Fruit fly (Drosophila melanogaster) whole organism, embryonic: ENCODE data around the gene NANS.

Experiments used
- Atf-2 ChIP-seq: fragments of 200-800 bp; sonication (Bioruptor generic); optimal IDR thresholded peaks from 2 replicates; lab custom pipeline; 2016; ENCODE audit warnings: missing biosample characterization, missing genetic modification characterization
- CG10267 ChIP-seq: fragments of 200-800 bp; sonication (Bioruptor generic); optimal IDR thresholded peaks from 2 replicates; lab custom pipeline; 2018; ENCODE audit warnings: missing biosample characterization, mild to moderate bottlenecking, missing genetic modification characterization, moderate library complexity
- CG10565 ChIP-seq: fragments of 200-800 bp; sonication (Bioruptor generic); optimal IDR thresholded peaks from 3 replicates; lab custom pipeline; 2016; ENCODE audit warnings: missing biosample characterization, mild to moderate bottlenecking, missing genetic modification characterization
- CG11504 ChIP-seq: fragments of 200-800 bp; sonication (Bioruptor generic); optimal IDR thresholded peaks from 3 replicates; lab custom pipeline; 2019; ENCODE audit warnings: missing biosample characterization, mild to moderate bottlenecking, missing genetic modification characterization, moderate library complexity
- CG12236 ChIP-seq: fragments of 200-800 bp; sonication (Bioruptor generic); optimal IDR thresholded peaks from 2 replicates; lab custom pipeline; 2016; ENCODE audit warnings: missing biosample characterization, missing genetic modification characterization
- CG12299 ChIP-seq: fragments of 200-800 bp; sonication (Bioruptor generic); optimal IDR thresholded peaks from 2 replicates; lab custom pipeline; 2018; ENCODE audit warnings: missing biosample characterization, mild to moderate bottlenecking, missing genetic modification characterization
- CG12659 ChIP-seq: fragments of 200-800 bp; sonication (Bioruptor generic); optimal IDR thresholded peaks from 3 replicates; lab custom pipeline; 2017; ENCODE audit warnings: mild to moderate bottlenecking, missing biosample characterization, missing genetic modification reagents, missing genetic modification characterization
- CG17612 ChIP-seq: fragments of 200-800 bp; sonication (Bioruptor generic); IDR thresholded peaks from 2 replicates; pipeline ENCODE4 v1.3.6; 2022; ENCODE audit warnings: missing biosample characterization, missing genetic modification characterization
- CG18619 ChIP-seq: fragments of 200-800 bp; sonication (Bioruptor generic); optimal IDR thresholded peaks from 3 replicates; lab custom pipeline; 2017; ENCODE audit warnings: missing biosample characterization, mild to moderate bottlenecking, missing genetic modification characterization
- CG2116 ChIP-seq: fragments of 200-800 bp; sonication (Bioruptor generic); optimal IDR thresholded peaks from 3 replicates; lab custom pipeline; 2018; ENCODE audit warnings: missing biosample characterization, mild to moderate bottlenecking, missing genetic modification characterization
- CG31224 ChIP-seq: fragments of 200-800 bp; sonication (Bioruptor generic); IDR thresholded peaks from 2 replicates; pipeline ENCODE4 v1.3.6; 2022; ENCODE audit warnings: missing biosample characterization, missing genetic modification characterization
- CG33213 ChIP-seq: fragments of 200-800 bp; sonication (Bioruptor generic); optimal IDR thresholded peaks from 3 replicates; lab custom pipeline; 2016; ENCODE audit warnings: missing biosample characterization, missing genetic modification characterization
- CG34224 ChIP-seq: fragments of 200-800 bp; sonication (Bioruptor generic); IDR thresholded peaks from 3 replicates; pipeline ENCODE4 v1.3.6; 2022; ENCODE audit warnings: missing biosample characterization, missing genetic modification characterization; ENCODE audit not compliant: partially characterized antibody
- CG3995 ChIP-seq: fragments of 200-800 bp; sonication (Bioruptor generic); optimal IDR thresholded peaks from 3 replicates; lab custom pipeline; 2016; ENCODE audit warnings: missing biosample characterization, missing genetic modification characterization
- CG7839 ChIP-seq: fragments of 200-800 bp; sonication (Bioruptor generic); optimal IDR thresholded peaks from 3 replicates; lab custom pipeline; 2018; ENCODE audit warnings: missing biosample characterization, mild to moderate bottlenecking, missing genetic modification characterization, moderate library complexity
- Drgx ChIP-seq: fragments of 200-800 bp; sonication (Bioruptor generic); IDR thresholded peaks from 2 replicates; pipeline ENCODE4 v1.3.6; 2022; ENCODE audit warnings: missing biosample characterization, missing genetic modification characterization
- Gsc ChIP-seq: fragments of 200-800 bp; sonication (Bioruptor generic); IDR thresholded peaks from 2 replicates; pipeline ENCODE4 v1.3.6; 2022; ENCODE audit warnings: missing biosample characterization, missing genetic modification characterization
- H2.0 ChIP-seq: fragments of 200-800 bp; sonication (Bioruptor generic); IDR thresholded peaks from 2 replicates; pipeline ENCODE4 v1.3.6; 2022; ENCODE audit warnings: missing biosample characterization, missing genetic modification characterization
- Hr78 ChIP-seq, 2 experiments: fragments of 200-800 bp in 1 of 2; fragments of >200 bp in 1 of 2; sonication (Bioruptor generic) in 1 of 2; optimal IDR thresholded peaks; 2 replicates each; lab custom pipeline; 2017 to 2019; ENCODE audit warnings: missing biosample characterization in 2 of 2, missing genetic modification characterization in 2 of 2, mild to moderate bottlenecking in 1 of 2, moderate library complexity in 1 of 2
- Med ChIP-seq: fragments of 200-800 bp; sonication (Bioruptor generic); peaks from one replicate; lab custom pipeline; 2016; ENCODE audit warnings: missing biosample characterization, missing genetic modification characterization, mild to moderate bottlenecking, inconsistent platforms, moderate library complexity
- Meics ChIP-seq: fragments of 200-800 bp; sonication (Bioruptor generic); optimal IDR thresholded peaks from 2 replicates; lab custom pipeline; 2017; ENCODE audit warnings: missing biosample characterization, mild to moderate bottlenecking, missing genetic modification characterization
- NFAT ChIP-seq: fragments of 200-800 bp; sonication (Bioruptor generic); IDR thresholded peaks from 2 replicates; pipeline ENCODE4 v1.3.6; 2022; ENCODE audit warnings: missing biosample characterization, missing genetic modification characterization
- Nf-YA ChIP-seq: fragments of 200-800 bp; sonication (Bioruptor generic); IDR thresholded peaks from 2 replicates; pipeline ENCODE4 v1.3.6; 2022; ENCODE audit warnings: missing biosample characterization, missing genetic modification characterization
- NfI ChIP-seq: fragments of 200-800 bp; sonication (Bioruptor generic); optimal IDR thresholded peaks from 3 replicates; lab custom pipeline; 2018; ENCODE audit warnings: missing biosample characterization, mild to moderate bottlenecking, missing genetic modification characterization, moderate library complexity
- Ssrp ChIP-seq: fragments of 200-800 bp; sonication (Bioruptor generic); optimal IDR thresholded peaks from 2 replicates; lab custom pipeline; 2018; ENCODE audit warnings: missing biosample characterization, mild to moderate bottlenecking, missing genetic modification characterization, moderate library complexity
- TFAM ChIP-seq: fragments of 200-800 bp; sonication (Bioruptor generic); optimal IDR thresholded peaks from 2 replicates; lab custom pipeline; 2017; ENCODE audit warnings: missing biosample characterization, missing genetic modification characterization, inconsistent platforms
- ab ChIP-seq: fragments of 200-800 bp; sonication (Bioruptor generic); optimal IDR thresholded peaks from 2 replicates; lab custom pipeline; 2016; ENCODE audit warnings: missing biosample characterization, missing genetic modification characterization
- aop ChIP-seq: fragments of 200-800 bp; sonication (Bioruptor generic); IDR thresholded peaks from 2 replicates; pipeline ENCODE4 v1.3.6; 2022; ENCODE audit warnings: missing biosample characterization, missing genetic modification characterization
- ash1 ChIP-seq: fragments of 200-800 bp; sonication (Bioruptor generic); optimal IDR thresholded peaks from 2 replicates; lab custom pipeline; 2018; ENCODE audit warnings: missing biosample characterization, mild to moderate bottlenecking, missing genetic modification characterization
- bcd ChIP-seq: fragments of 200-800 bp; sonication (Bioruptor generic); optimal IDR thresholded peaks from 2 replicates; lab custom pipeline; 2017; ENCODE audit warnings: missing biosample characterization, mild to moderate bottlenecking, missing genetic modification characterization
- dati ChIP-seq: fragments of 200-800 bp; sonication (Bioruptor generic); IDR thresholded peaks from 2 replicates; pipeline ENCODE4 v1.3.6; 2022; ENCODE audit warnings: missing biosample characterization, missing genetic modification characterization
- dysf ChIP-seq: fragments of 200-800 bp; sonication (Bioruptor generic); IDR thresholded peaks from 3 replicates; pipeline ENCODE4 v1.3.6; 2022; ENCODE audit warnings: missing biosample characterization, missing genetic modification characterization
- fd102C ChIP-seq: fragments of 200-800 bp; sonication (Bioruptor generic); optimal IDR thresholded peaks from 2 replicates; lab custom pipeline; 2018; ENCODE audit warnings: missing biosample characterization, mild to moderate bottlenecking, missing genetic modification characterization, moderate library complexity
- grn ChIP-seq: fragments of 200-800 bp; sonication (Bioruptor generic); optimal IDR thresholded peaks from 3 replicates; lab custom pipeline; 2017; ENCODE audit warnings: missing biosample characterization, missing genetic modification characterization
- lola ChIP-seq, 3 experiments: fragments of >200 bp in 2 of 3; fragments of 200-800 bp in 1 of 3; sonication (Bioruptor generic) in 1 of 3; optimal IDR thresholded peaks; 2 replicates each; lab custom pipeline; 2017 to 2019; ENCODE audit warnings: missing biosample characterization in 3 of 3, missing genetic modification characterization in 3 of 3, mild to moderate bottlenecking in 1 of 3, moderate library complexity in 1 of 3
- lov ChIP-seq, 2 experiments: fragments of 200-800 bp in 1 of 2; fragments of >200 bp in 1 of 2; sonication (Bioruptor generic) in 1 of 2; IDR thresholded peaks in 1 of 2; optimal IDR thresholded peaks in 1 of 2; 2 replicates in 1 of 2; 3 replicates in 1 of 2; pipeline versions ENCODE4 v1.3.6 to Lab custom; 2017 to 2022; ENCODE audit warnings: missing biosample characterization in 1 of 2, missing genetic modification characterization in 1 of 2
- mirr ChIP-seq: fragments of 200-800 bp; sonication (Bioruptor generic); optimal IDR thresholded peaks from 3 replicates; lab custom pipeline; 2018; ENCODE audit warnings: missing biosample characterization, mild to moderate bottlenecking, missing genetic modification characterization
- nerfin-1 ChIP-seq: fragments of 200-800 bp; sonication (Bioruptor generic); optimal IDR thresholded peaks from 3 replicates; lab custom pipeline; 2019; ENCODE audit warnings: missing biosample characterization, mild to moderate bottlenecking, missing genetic modification characterization, moderate library complexity
- oc ChIP-seq: fragments of 200-800 bp; sonication (Bioruptor generic); optimal IDR thresholded peaks from 2 replicates; lab custom pipeline; 2018; ENCODE audit warnings: missing biosample characterization, mild to moderate bottlenecking, missing genetic modification characterization, moderate library complexity
- otp ChIP-seq: fragments of 200-800 bp; sonication (Bioruptor generic); IDR thresholded peaks from 3 replicates; pipeline ENCODE4, ENCODE4 v1.3.6; 2022; ENCODE audit warnings: missing biosample characterization, missing genetic modification characterization
- pum ChIP-seq: fragments of 200-800 bp; sonication (Bioruptor generic); optimal IDR thresholded peaks from 2 replicates; lab custom pipeline; 2016; ENCODE audit warnings: missing biosample characterization, missing genetic modification characterization
- schlank ChIP-seq: fragments of 200-800 bp; sonication (Bioruptor generic); optimal IDR thresholded peaks from 2 replicates; lab custom pipeline; 2018; ENCODE audit warnings: missing biosample characterization, mild to moderate bottlenecking, missing genetic modification characterization
- sens-2 ChIP-seq: fragments of 200-800 bp; sonication (Bioruptor generic); IDR thresholded peaks from 2 replicates; pipeline ENCODE4 v1.3.6; 2022; ENCODE audit warnings: missing biosample characterization, missing genetic modification characterization
- slp2 ChIP-seq: fragments of 200-800 bp; sonication (Bioruptor generic); optimal IDR thresholded peaks from 2 replicates; lab custom pipeline; 2016; ENCODE audit warnings: missing biosample characterization, missing genetic modification characterization
- sr ChIP-seq: fragments of 200-800 bp; sonication (Bioruptor generic); IDR thresholded peaks from 3 replicates; pipeline ENCODE4 v1.3.6; 2022; ENCODE audit warnings: missing biosample characterization, missing genetic modification characterization
- usp ChIP-seq: fragments of >200 bp; optimal IDR thresholded peaks from 2 replicates; lab custom pipeline; 2017; ENCODE audit warnings: missing biosample characterization, missing genetic modification characterization
- wdn ChIP-seq: fragments of 200-800 bp; sonication (Bioruptor generic); IDR thresholded peaks from 2 replicates; pipeline ENCODE4 v1.3.6; 2022; ENCODE audit warnings: missing biosample characterization, missing genetic modification characterization
- z ChIP-seq: fragments of 200-800 bp; sonication (Bioruptor generic); IDR thresholded peaks from 3 replicates; pipeline ENCODE4 v1.3.6; 2022; ENCODE audit warnings: missing biosample characterization, missing genetic modification characterization

Gene NANS

dm6 chr3R:12406235-12407196 lies 19.9 kb upstream of the NANS start, which contains the start of gene CG5167 (continued):
- TF ChIP-seq CG12299 (no peak), Med (peak; percentile 55), NfI (GFP tag; lab: Kevin White, UChicago) (no peak), fd102C (GFP tag; lab: Kevin White, UChicago) (no peak), CG2116 (GFP tag; lab: Kevin White, UChicago) (peak; percentile 43), otp (GFP tag; lab: Robert Waterston, UW) (no peak), CG12659 (GFP tag; lab: Kevin White, UChicago) (peak; percentile 20), CG17612 (no peak), schlank (tag; lab: Kevin White, UChicago) (no peak), dati (GFP tag; lab: Robert Waterston, UW) (no peak), z (no peak), CG18619 (GFP tag; lab: Kevin White, UChicago) (no peak), usp (GFP tag; lab: Kevin White, UChicago) (no peak), CG11504 (tag; lab: Kevin White, UChicago) (no peak), CG33213 (GFP tag; lab: Kevin White, UChicago) (no peak), CG10565 (GFP tag; lab: Kevin White, UChicago) (no peak), oc (tag; lab: Kevin White, UChicago) (no peak), TFAM (no peak), lola (GFP tag; optimal IDR thresholded peaks at IDR 0.05; lab: Kevin White, UChicago) (peak in 1 of 3 experiments; percentile 49), sens-2 (GFP tag; lab: Robert Waterston, UW) (no peak), ab (GFP tag; lab: Kevin White, UChicago) (no peak), mirr (peak; percentile 54), pum (GFP tag; lab: Kevin White, UChicago) (no peak), CG31224 (GFP tag; lab: Robert Waterston, UW) (no peak), Gsc (GFP tag; lab: Robert Waterston, UW) (no peak), bcd (GFP tag; lab: Kevin White, UChicago) (no peak), slp2 (no peak), sr (GFP tag; lab: Robert Waterston, UW) (no peak), CG34224 (peak; percentile 43; the same call in 2 of the 3 replicates), Hr78 (GFP tag; optimal IDR thresholded peaks at IDR 0.05; lab: Kevin White, UChicago) (no peak), CG10267 (tag; lab: Kevin White, UChicago) (peak; percentile 64), Atf-2 (no peak), NFAT (GFP tag; lab: Robert Waterston, UW) (no peak), aop (GFP tag; lab: Robert Waterston, UW) (no peak), CG7839 (tag; lab: Kevin White, UChicago) (peak; percentile 39), Meics (GFP tag; lab: Kevin White, UChicago) (peak; percentile 38), CG3995 (GFP tag; lab: Kevin White, UChicago) (peak; percentile 51), Drgx (GFP tag; lab: Robert Waterston, UW) (peak; percentile 54; the same call in 1 of the 2 replicates), grn (GFP tag; lab: Kevin White, UChicago) (peak; percentile 93), H2.0 (GFP tag; lab: Robert Waterston, UW) (no peak), lov (optimal IDR thresholded peaks at IDR 0.05; lab: Kevin White, UChicago) (no peak), lov (GFP tag; IDR thresholded peaks at IDR 0.05; lab: Robert Waterston, UW) (no peak), nerfin-1 (peak; percentile 7), CG12236 (GFP tag; lab: Kevin White, UChicago) (no peak), ash1 (GFP tag; lab: Kevin White, UChicago) (no peak), wdn (GFP tag; lab: Robert Waterston, UW) (no peak), Nf-YA (GFP tag; lab: Robert Waterston, UW) (no peak), dysf (GFP tag; lab: Robert Waterston, UW) (0 out of 3 replicates have a peak, but pooled peaks have one; percentile 22), Ssrp (tag; lab: Kevin White, UChicago) (peak; percentile 14)
